Worm (Caenorhabditis elegans) whole organism, young adult: ENCODE measurements around the gene T20G5.9.
A peak's percentile ranks its signal among the peaks of the same experiment; 100 is the strongest.

Source experiments
- B0019.2 ChIP-seq: fragments of 200-800 bp; sonication (Bioruptor generic); conservative IDR thresholded peaks from 2 replicates; pipeline ENCODE4 v1.3.6; 2022; ENCODE audit warnings: missing genetic modification reagents, missing genetic modification characterization, missing compliant biosample characterization
- B0035.1 ChIP-seq: sonication (generic microtip); optimal IDR thresholded peaks from 2 replicates; lab custom pipeline; 2016; ENCODE audit warnings: missing genetic modification characterization, mild to moderate bottlenecking, missing compliant biosample characterization, missing genotype, missing genetic modification reagents
- B0336.3 ChIP-seq: fragments of 200-800 bp; sonication (Bioruptor generic); IDR thresholded peaks from 2 replicates; pipeline ENCODE4 v1.3.6; 2022; ENCODE audit warnings: missing genetic modification characterization, missing compliant biosample characterization
- F39B2.1 ChIP-seq: fragments of 200-800 bp; sonication (Bioruptor generic); IDR thresholded peaks from 2 replicates; pipeline ENCODE4 v1.3.6; 2022; ENCODE audit warnings: missing genetic modification reagents, missing genetic modification characterization, missing compliant biosample characterization
- T26A5.8 ChIP-seq: sonication (generic microtip); optimal IDR thresholded peaks from 2 replicates; lab custom pipeline; 2016; ENCODE audit warnings: missing genetic modification characterization, missing compliant biosample characterization
- ZK185.1 ChIP-seq: sonication (generic microtip); optimal IDR thresholded peaks from 2 replicates; lab custom pipeline; 2016; ENCODE audit warnings: mild to moderate bottlenecking, missing genetic modification characterization, missing compliant biosample characterization; ENCODE audit not compliant: poor library complexity, severe bottlenecking
- atf-7 ChIP-seq: sonication (generic microtip); optimal IDR thresholded peaks from 2 replicates; lab custom pipeline; 2017; ENCODE audit warnings: mild to moderate bottlenecking, missing genetic modification characterization, missing compliant biosample characterization
- attf-5 ChIP-seq: fragments of 200-800 bp; sonication (Bioruptor generic); optimal IDR thresholded peaks from 2 replicates; lab custom pipeline; 2018; ENCODE audit warnings: mild to moderate bottlenecking, missing genetic modification characterization, missing compliant biosample characterization
- cebp-1 ChIP-seq, 2 experiments: fragments of 200-800 bp in 1 of 2; sonication (Bioruptor generic) in 1 of 2; sonication (generic microtip) in 1 of 2; IDR thresholded peaks in 1 of 2; optimal IDR thresholded peaks in 1 of 2; 2 replicates each; pipeline versions ENCODE4 v1.3.6 to Lab custom; 2017 to 2022; ENCODE audit warnings: missing compliant biosample characterization in 2 of 2, missing genetic modification characterization in 2 of 2, mild to moderate bottlenecking in 1 of 2, missing genetic modification reagents in 1 of 2, moderate library complexity in 1 of 2
- ceh-100 ChIP-seq: fragments of 200-800 bp; sonication (Bioruptor generic); IDR thresholded peaks from 2 replicates; pipeline ENCODE4 v1.3.6; 2022; ENCODE audit warnings: missing genetic modification reagents, missing genetic modification characterization, missing compliant biosample characterization
- ceh-27 ChIP-seq: fragments of 200-800 bp; sonication (Bioruptor generic); optimal IDR thresholded peaks from 2 replicates; lab custom pipeline; 2018; ENCODE audit warnings: mild to moderate bottlenecking, missing genetic modification characterization, moderate library complexity, missing compliant biosample characterization
- ceh-58 ChIP-seq: fragments of 200-800 bp; sonication (Bioruptor generic); IDR thresholded peaks from 2 replicates; pipeline ENCODE4 v1.3.6; 2022; ENCODE audit warnings: missing genetic modification characterization, missing compliant biosample characterization
- dpl-1 ChIP-seq: fragments of 150-350 bp; optimal IDR thresholded peaks from 2 replicates; lab custom pipeline; 2014; ENCODE audit warnings: missing biosample characterization, missing genetic modification reagents, missing genetic modification characterization
- efl-1 ChIP-seq: fragments of 150-350 bp; optimal IDR thresholded peaks from 2 replicates; lab custom pipeline; 2014; ENCODE audit warnings: missing biosample characterization, missing genetic modification reagents, missing genetic modification characterization
- egrh-3 ChIP-seq: fragments of 200-800 bp; sonication (Bioruptor generic); IDR thresholded peaks from 2 replicates; pipeline ENCODE4 v1.3.6; 2022; ENCODE audit warnings: missing genetic modification reagents, missing genetic modification characterization, missing compliant biosample characterization
- fkh-3 ChIP-seq: sonication (generic microtip); optimal IDR thresholded peaks from 2 replicates; lab custom pipeline; 2016; ENCODE audit warnings: mild to moderate bottlenecking, missing genetic modification characterization, missing compliant biosample characterization
- gei-17 ChIP-seq: fragments of 200-800 bp; sonication (Bioruptor generic); optimal IDR thresholded peaks from 2 replicates; lab custom pipeline; 2018; ENCODE audit warnings: mild to moderate bottlenecking, missing genetic modification characterization, missing compliant biosample characterization
- him-1 ChIP-seq: sonication (generic microtip); optimal IDR thresholded peaks from 2 replicates; lab custom pipeline; 2016; ENCODE audit warnings: missing genotype, missing genetic modification reagents, missing genetic modification characterization, missing compliant biosample characterization
- hmg-1.2 ChIP-seq: fragments of 200-800 bp; sonication (Bioruptor generic); IDR thresholded peaks from 2 replicates; pipeline ENCODE4 v1.3.6; 2022; ENCODE audit warnings: missing genetic modification reagents, missing genetic modification characterization, missing compliant biosample characterization
- lag-1 ChIP-seq: fragments of 200-800 bp; sonication (Bioruptor generic); IDR thresholded peaks from 2 replicates; pipeline ENCODE4 v1.3.6; 2022; ENCODE audit warnings: missing genetic modification reagents, missing genetic modification characterization, missing compliant biosample characterization
- let-526 ChIP-seq: fragments of 200-800 bp; sonication (Bioruptor generic); IDR thresholded peaks from 2 replicates; pipeline ENCODE4 v1.3.6; 2022; ENCODE audit warnings: missing genetic modification reagents, missing genetic modification characterization, missing compliant biosample characterization
- let-607 ChIP-seq, 2 experiments: fragments of 200-800 bp in 1 of 2; sonication (Bioruptor generic) in 1 of 2; sonication (generic microtip) in 1 of 2; optimal IDR thresholded peaks; 2 replicates each; lab custom pipeline; 2016 to 2018; ENCODE audit warnings: mild to moderate bottlenecking in 2 of 2, missing compliant biosample characterization in 2 of 2, missing genetic modification characterization in 2 of 2, moderate library complexity in 2 of 2, missing genotype in 1 of 2
- lin-35 ChIP-seq, 3 experiments: fragments of 150-350 bp in 2 of 3; sonication (generic microtip) in 1 of 3; optimal IDR thresholded peaks; 2 replicates each; lab custom pipeline; 2014 to 2018; ENCODE audit warnings: missing biosample characterization in 3 of 3, missing genetic modification characterization in 3 of 3, missing genetic modification reagents in 3 of 3
- lin-54 ChIP-seq: fragments of 200-800 bp; sonication (Bioruptor generic); optimal IDR thresholded peaks from 2 replicates; lab custom pipeline; 2018; ENCODE audit warnings: mild to moderate bottlenecking, missing genetic modification characterization, missing compliant biosample characterization
- lsy-27 ChIP-seq: sonication (generic microtip); optimal IDR thresholded peaks from 2 replicates; lab custom pipeline; 2017; ENCODE audit warnings: missing genetic modification characterization, mild to moderate bottlenecking, missing compliant biosample characterization, antibody characterized with exemption, missing genotype, borderline replicate concordance; ENCODE audit not compliant: insufficient read depth
- madf-3 ChIP-seq: fragments of 200-800 bp; sonication (Bioruptor generic); IDR thresholded peaks from 2 replicates; pipeline ENCODE4 v1.3.6; 2022; ENCODE audit warnings: missing genetic modification reagents, missing genetic modification characterization, missing compliant biosample characterization
- mcd-1 ChIP-seq: fragments of 200-800 bp; sonication (Bioruptor generic); IDR thresholded peaks from 2 replicates; pipeline ENCODE4 v1.3.6; 2022; ENCODE audit warnings: missing genetic modification reagents, missing genetic modification characterization, missing compliant biosample characterization
- mel-28 ChIP-seq: sonication (generic microtip); optimal IDR thresholded peaks from 2 replicates; lab custom pipeline; 2016; ENCODE audit warnings: borderline replicate concordance, mild to moderate bottlenecking, missing genetic modification characterization, missing compliant biosample characterization
- nhr-90 ChIP-seq: sonication (generic microtip); optimal IDR thresholded peaks from 2 replicates; lab custom pipeline; 2016; ENCODE audit warnings: missing genotype, mild to moderate bottlenecking, missing genetic modification characterization, missing compliant biosample characterization
- rcor-1 ChIP-seq: fragments of 200-800 bp; sonication (Bioruptor generic); IDR thresholded peaks from 2 replicates; pipeline ENCODE4 v1.3.6; 2022; ENCODE audit warnings: missing genetic modification reagents, missing genetic modification characterization, missing compliant biosample characterization
- rec-8 ChIP-seq, 2 experiments: sonication (generic microtip); optimal IDR thresholded peaks; 2 replicates each; lab custom pipeline; 2016; ENCODE audit warnings: mild to moderate bottlenecking in 2 of 2, missing genetic modification characterization in 2 of 2, missing genetic modification reagents in 2 of 2, missing genotype in 2 of 2, missing biosample characterization in 1 of 2, missing compliant biosample characterization in 1 of 2, moderate library complexity in 1 of 2
- snpc-1.1 ChIP-seq: sonication (generic microtip); optimal IDR thresholded peaks from 2 replicates; lab custom pipeline; 2017; ENCODE audit warnings: missing genetic modification characterization, mild to moderate bottlenecking, missing compliant biosample characterization, antibody characterized with exemption, moderate library complexity, missing genotype, missing genetic modification reagents; ENCODE audit not compliant: insufficient read depth
- snpc-4 ChIP-seq, 5 experiments: fragments of 150-350 bp in 1 of 5; sonication (generic microtip) in 4 of 5; optimal IDR thresholded peaks; 2 replicates each; lab custom pipeline; 2014 to 2018; ENCODE audit warnings: missing genetic modification characterization in 5 of 5, missing biosample characterization in 3 of 5, antibody characterized with exemption in 2 of 5, mild to moderate bottlenecking in 2 of 5, missing compliant biosample characterization in 2 of 5, missing genotype in 2 of 5, moderate library complexity in 2 of 5, missing genetic modification reagents in 1 of 5
- somi-1 ChIP-seq: fragments of 200-800 bp; sonication (Bioruptor generic); optimal IDR thresholded peaks from 2 replicates; lab custom pipeline; 2018; ENCODE audit warnings: mild to moderate bottlenecking, missing genetic modification characterization, missing compliant biosample characterization
- tbp1 ChIP-seq: fragments of 200-800 bp; sonication (Bioruptor generic); optimal IDR thresholded peaks from 2 replicates; lab custom pipeline; 2018; ENCODE audit warnings: mild to moderate bottlenecking, missing genetic modification characterization, missing compliant biosample characterization
- tlf-1 ChIP-seq: fragments of 200-800 bp; sonication (Bioruptor generic); optimal IDR thresholded peaks from 2 replicates; lab custom pipeline; 2018; ENCODE audit warnings: mild to moderate bottlenecking, missing genetic modification characterization, missing compliant biosample characterization
- zfh-2 ChIP-seq: fragments of 200-800 bp; sonication (Bioruptor generic); conservative IDR thresholded peaks from 2 replicates; pipeline ENCODE4 v1.3.6; 2022; ENCODE audit warnings: missing genetic modification reagents, missing genetic modification characterization, missing compliant biosample characterization
- ztf-22 ChIP-seq: fragments of 200-800 bp; sonication (Bioruptor generic); optimal IDR thresholded peaks from 2 replicates; lab custom pipeline; 2018; ENCODE audit warnings: mild to moderate bottlenecking, missing genetic modification characterization, moderate library complexity, missing compliant biosample characterization
- ztf-26 ChIP-seq: sonication (generic microtip); optimal IDR thresholded peaks from 2 replicates; lab custom pipeline; 2017; ENCODE audit warnings: missing genetic modification characterization, missing compliant biosample characterization

T20G5.9 gene

ce11 chrIII:10241332-10241829 is 31.7 kb downstream of the T20G5.9 start:
- peak; percentile 35 for TF ChIP-seq ztf-26
- no peak for TF ChIP-seq cebp-1 (GFP tag; IDR thresholded peaks at IDR 0.05; lab: Robert Waterston, UW)
- peak; percentile 10 for TF ChIP-seq cebp-1 (tag; optimal IDR thresholded peaks at IDR 0.05; lab: Kevin White, UChicago)
- TF ChIP-seq ZK185.1: no peak
- TF ChIP-seq somi-1 (GFP tag; lab: Kevin White, UChicago): peak; percentile 51

- TF ChIP-seq hmg-1.2 (GFP tag; lab: Robert Waterston, UW) (0 out of 2 replicates have a peak, but pooled peaks have one; percentile 12), snpc-1.1 (tag; lab: Kevin White, UChicago) (peak; percentile 54), snpc-4 (GFP tag; optimal IDR thresholded peaks at IDR 0.05; lab: Kevin White, UChicago) (peak; percentile 63), snpc-4 (tag; optimal IDR thresholded peaks at IDR 0.05; lab: Kevin White, UChicago) (peak in 3 of 4 experiments; percentile 50 to 91 (median 86))
Measured at ce11 chrIII:10242597-10242996, 33.0 kb downstream of the T20G5.9 start.

- no peak for TF ChIP-seq let-607 (tag; optimal IDR thresholded peaks at IDR 0.05; lab: Kevin White, UChicago)
- TF ChIP-seq zfh-2 (GFP tag; lab: Robert Waterston, UW): no peak
- TF ChIP-seq nhr-90: no peak
- TF ChIP-seq let-526 (GFP tag; lab: Robert Waterston, UW): no peak
- no peak for TF ChIP-seq madf-3
- TF ChIP-seq him-1 (tag; lab: Kevin White, UChicago): no peak
Measured at ce11 chrIII:10244013-10244412, 34.4 kb downstream of the T20G5.9 start.

- TF ChIP-seq B0035.1 (tag; lab: Kevin White, UChicago) (no peak), atf-7 (tag; lab: Kevin White, UChicago) (no peak), snpc-1.1 (tag; lab: Kevin White, UChicago) (no peak), dpl-1 (peak; percentile 31), rec-8 (tag; optimal IDR thresholded peaks at IDR 0.05; lab: Kevin White, UChicago) (no peak), tbp1 (no peak), fkh-3 (tag; lab: Kevin White, UChicago) (no peak), attf-5 (GFP tag; lab: Kevin White, UChicago) (no peak), ceh-58 (GFP tag; lab: Robert Waterston, UW) (no peak), efl-1 (peak; percentile 47), B0336.3 (GFP tag; lab: Robert Waterston, UW) (no peak), ceh-27 (GFP tag; lab: Kevin White, UChicago) (no peak), tlf-1 (GFP tag; lab: Kevin White, UChicago) (no peak), let-526 (GFP tag; lab: Robert Waterston, UW) (no peak), mcd-1 (GFP tag; lab: Robert Waterston, UW) (peak; percentile 93), lsy-27 (tag; lab: Kevin White, UChicago) (no peak), ceh-100 (GFP tag; lab: Robert Waterston, UW) (no peak), lin-54 (GFP tag; lab: Kevin White, UChicago) (peak; percentile 52), T26A5.8 (tag; lab: Kevin White, UChicago) (no peak), mel-28 (no peak), B0019.2 (GFP tag; lab: Robert Waterston, UW) (no peak), lag-1 (GFP tag; lab: Robert Waterston, UW) (no peak), rcor-1 (GFP tag; lab: Robert Waterston, UW) (no peak), F39B2.1 (GFP tag; lab: Robert Waterston, UW) (no peak), zfh-2 (GFP tag; lab: Robert Waterston, UW) (peak; percentile 83), egrh-3 (peak; percentile 29; the same call in 1 of the 2 replicates), let-607 (tag; optimal IDR thresholded peaks at IDR 0.05; lab: Kevin White, UChicago) (no peak), ztf-22 (no peak), lin-35 (GFP tag; optimal IDR thresholded peaks at IDR 0.05; lab: Kevin White, UChicago) (peak in 1 of 3 experiments; percentile 36), gei-17 (GFP tag; lab: Kevin White, UChicago) (no peak)
Measured at ce11 chrIII:10248441-10249137, 38.9 kb downstream of the T20G5.9 start, which contains the start of the genes div-1 and cor-1. div-1 (minus strand) TSS chrIII:10248559. cor-1 (plus strand) TSS chrIII:10249111.
